Fruit fly (Drosophila melanogaster): ENCODE results near the gene Acsx2.
A peak's percentile ranks its signal among the peaks of the same experiment; 100 is the strongest.

Acsx2 gene

DNA sequence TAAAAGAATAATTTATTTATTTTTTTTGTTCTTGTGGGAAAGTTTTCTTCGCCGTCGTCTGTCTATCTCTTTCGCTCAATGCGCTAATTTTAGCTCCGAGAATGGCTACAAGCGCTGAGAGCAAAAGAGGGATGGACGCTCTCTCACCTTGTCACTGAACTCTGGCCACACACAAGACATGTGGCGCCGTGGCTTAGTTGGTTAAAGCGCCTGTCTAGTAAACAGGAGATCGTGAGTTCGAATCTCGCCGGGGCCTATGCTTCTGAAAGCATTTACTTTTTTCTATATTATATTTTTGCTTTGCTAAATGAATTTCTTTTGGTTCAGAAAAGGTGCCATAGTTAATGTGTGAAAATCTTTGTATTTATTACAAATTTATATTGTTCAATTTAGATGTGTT lies 24.0 kb downstream of the Acsx2 start (continued):
- no peak for TF ChIP-seq CG2120 (GFP tag; optimal IDR thresholded peaks at IDR 0.05)
- no peak for TF ChIP-seq Deaf1 (tag; optimal IDR thresholded peaks at IDR 0.05)
- TF ChIP-seq Pdp1 (GFP tag; optimal IDR thresholded peaks at IDR 0.05), result no peak
- no peak for TF ChIP-seq Eip74EF (GFP tag; optimal IDR thresholded peaks at IDR 0.05)
- no peak for TF ChIP-seq Taf1 (GFP tag; IDR thresholded peaks at IDR 0.05)
- TF ChIP-seq z (GFP tag; IDR thresholded peaks at IDR 0.05), result no peak
- TF ChIP-seq crol (GFP tag; IDR thresholded peaks at IDR 0.05), result no peak
- TF ChIP-seq CG32532 (GFP tag; IDR thresholded peaks at IDR 0.05), result no peak
- TF ChIP-seq klu (GFP tag; IDR thresholded peaks at IDR 0.05), result no peak
- TF ChIP-seq vnd (GFP tag; IDR thresholded peaks at IDR 0.05; ENCODE audit: partially characterized antibody), result peak; percentile 65
- no peak for TF ChIP-seq psq (GFP tag; optimal IDR thresholded peaks at IDR 0.05)
- TF ChIP-seq MTF-1 (GFP tag; optimal IDR thresholded peaks at IDR 0.05; ENCODE audit: borderline replicate concordance), result no peak
- no peak for TF ChIP-seq tx (GFP tag; optimal IDR thresholded peaks at IDR 0.05)
- TF ChIP-seq slou (GFP tag; optimal IDR thresholded peaks at IDR 0.05), result no peak
- TF ChIP-seq stc (GFP tag; IDR thresholded peaks at IDR 0.05), result no peak
- TF ChIP-seq bowl (GFP tag; IDR thresholded peaks at IDR 0.05), result no peak
- no peak for TF ChIP-seq Fer3 (tag; optimal IDR thresholded peaks at IDR 0.05)
- no peak for TF ChIP-seq gfzf (GFP tag; optimal IDR thresholded peaks at IDR 0.05)
- no peak for TF ChIP-seq Nf-YB (GFP tag; optimal IDR thresholded peaks at IDR 0.05)
- no peak for TF ChIP-seq bcd (GFP tag; optimal IDR thresholded peaks at IDR 0.05)
- TF ChIP-seq CG14710 (tag; optimal IDR thresholded peaks at IDR 0.05), result no peak
- no peak for TF ChIP-seq CG16779 (GFP tag; IDR thresholded peaks at IDR 0.05)
- TF ChIP-seq peb (GFP tag; IDR thresholded peaks at IDR 0.05), result no peak
- TF ChIP-seq CG18599 (GFP tag; optimal IDR thresholded peaks at IDR 0.05), result no peak
- TF ChIP-seq CG3281 (GFP tag; optimal IDR thresholded peaks at IDR 0.05), result no peak
- TF ChIP-seq so (GFP tag; IDR thresholded peaks at IDR 0.05), result peak; percentile 57; the same call in 1 of the 3 replicates
- TF ChIP-seq knrl (GFP tag; IDR thresholded peaks at IDR 0.05; ENCODE audit: partially characterized antibody), result peak; percentile 62; the same call in 2 of the 3 replicates
- TF ChIP-seq Ets65A (GFP tag), result no peak
- no peak for TF ChIP-seq exex (tag; optimal IDR thresholded peaks at IDR 0.05)
- TF ChIP-seq Nf-YA (GFP tag; IDR thresholded peaks at IDR 0.05), result no peak
- TF ChIP-seq sens (GFP tag), result peak; percentile 73
- no peak for TF ChIP-seq gcm2 (GFP tag; optimal IDR thresholded peaks at IDR 0.05)
- no peak for TF ChIP-seq CG11560 (tag; IDR thresholded peaks at IDR 0.05)
- TF ChIP-seq CG10959 (GFP tag; IDR thresholded peaks at IDR 0.05), result no peak
- TF ChIP-seq trh (GFP tag; optimal IDR thresholded peaks at IDR 0.05), result no peak
- TF ChIP-seq CG13296 (GFP tag; optimal IDR thresholded peaks at IDR 0.05), result no peak
- TF ChIP-seq Myb (GFP tag; optimal IDR thresholded peaks at IDR 0.05), result no peak
- TF ChIP-seq CG10274 (GFP tag; optimal IDR thresholded peaks at IDR 0.05), result no peak
- no peak for TF ChIP-seq CG17186 (GFP tag; optimal IDR thresholded peaks at IDR 0.05)
- peak; percentile 85 for TF ChIP-seq CG7963 (GFP tag; IDR thresholded peaks at IDR 0.05; ENCODE audit: partially characterized antibody)
- TF ChIP-seq bsh (GFP tag; optimal IDR thresholded peaks at IDR 0.05), result no peak
- no peak for TF ChIP-seq sr (GFP tag; IDR thresholded peaks at IDR 0.05)
- TF ChIP-seq Med (GFP tag), result peak; percentile 79
- TF ChIP-seq CG6175 (GFP tag; IDR thresholded peaks at IDR 0.05), result no peak
- no peak for TF ChIP-seq Atf-2 (GFP tag; optimal IDR thresholded peaks at IDR 0.05)
- no peak for TF ChIP-seq CG3163 (GFP tag; optimal IDR thresholded peaks at IDR 0.05)
- no peak for TF ChIP-seq ewg (GFP tag; optimal IDR thresholded peaks at IDR 0.05)
- TF ChIP-seq CG17912 (GFP tag; optimal IDR thresholded peaks at IDR 0.05), result no peak
- no peak for TF ChIP-seq Ets97D (GFP tag; optimal IDR thresholded peaks at IDR 0.05)
- TF ChIP-seq CG12071 (GFP tag; optimal IDR thresholded peaks at IDR 0.05), result no peak
- no peak for TF ChIP-seq CG15269 (tag; optimal IDR thresholded peaks at IDR 0.05)
- no peak for TF ChIP-seq cg (GFP tag; optimal IDR thresholded peaks at IDR 0.05)
